Worm (Caenorhabditis elegans): Measurements from ENCODE around the gene clec-34.

clec-34 gene

ce11 chrV:16774428-16774827 lies 38.9 kb downstream of the clec-34 start:
- TF ChIP-seq nhr-25 (tag; optimal IDR thresholded peaks at IDR 0.05) (peak; percentile 34), aly-2 (tag; optimal IDR thresholded peaks at IDR 0.05) (no peak)

- TF ChIP-seq daf-12 (tag; optimal IDR thresholded peaks at IDR 0.05): no peak
- peak; percentile 33 for TF ChIP-seq nhr-25 (tag; optimal IDR thresholded peaks at IDR 0.05)
- TF ChIP-seq nhr-43 (tag; optimal IDR thresholded peaks at IDR 0.05; ENCODE audit: poor library complexity, severe bottlenecking): peak; percentile 14
- TF ChIP-seq ceh-9 (tag; optimal IDR thresholded peaks at IDR 0.05): no peak
- TF ChIP-seq elt-1 (tag; optimal IDR thresholded peaks at IDR 0.05): peak; percentile 47
Measured at ce11 chrV:16778540-16779280, 43.1 kb downstream of the clec-34 start.

- TF ChIP-seq lin-15B (tag; optimal IDR thresholded peaks at IDR 0.05) (no peak), elt-3 (tag; optimal IDR thresholded peaks at IDR 0.05) (no peak), tbx-2 (tag; optimal IDR thresholded peaks at IDR 0.05) (no peak), R02D3.7 (tag; optimal IDR thresholded peaks at IDR 0.05) (no peak), egl-27 (tag; optimal IDR thresholded peaks at IDR 0.05) (no peak)
Measured at ce11 chrV:16779281-16779597, 43.7 kb downstream of the clec-34 start.

- TF ChIP-seq ztf-11 (tag; optimal IDR thresholded peaks at IDR 0.05): no peak
- TF ChIP-seq ceh-28 (tag; optimal IDR thresholded peaks at IDR 0.05): no peak
- no peak for TF ChIP-seq hmg-11 (tag; optimal IDR thresholded peaks at IDR 0.05)
- no peak for TF ChIP-seq R02D3.7 (tag; optimal IDR thresholded peaks at IDR 0.05)
- TF ChIP-seq sea-2 (GFP tag; optimal IDR thresholded peaks at IDR 0.05): no peak
- no peak for TF ChIP-seq nhr-77 (tag; optimal IDR thresholded peaks at IDR 0.05)
- TF ChIP-seq unc-39 (tag; optimal IDR thresholded peaks at IDR 0.05): no peak
- TF ChIP-seq elt-1 (tag; optimal IDR thresholded peaks at IDR 0.05): no peak
- TF ChIP-seq mdl-1 (tag; optimal IDR thresholded peaks at IDR 0.05): no peak
- no peak for TF ChIP-seq nhr-28 (tag; optimal IDR thresholded peaks at IDR 0.05)
- no peak for TF ChIP-seq zag-1 (tag; optimal IDR thresholded peaks at IDR 0.05)
- TF ChIP-seq ceh-9 (tag; optimal IDR thresholded peaks at IDR 0.05): no peak
- no peak for TF ChIP-seq egl-5 (tag; optimal IDR thresholded peaks at IDR 0.05)
- TF ChIP-seq lin-39 (tag; optimal IDR thresholded peaks at IDR 0.05): no peak
- TF ChIP-seq ZK546.5 (tag; optimal IDR thresholded peaks at IDR 0.05): no peak
Measured at ce11 chrV:16779971-16780370, 44.4 kb downstream of the clec-34 start.

- TF ChIP-seq nhr-43 (tag; optimal IDR thresholded peaks at IDR 0.05; ENCODE audit: poor library complexity, severe bottlenecking): peak; percentile 18
- no peak for TF ChIP-seq nhr-28 (tag; optimal IDR thresholded peaks at IDR 0.05)
- peak; percentile 29 for TF ChIP-seq ama-1 (optimal IDR thresholded peaks at IDR 0.05)
- no peak for TF ChIP-seq ztf-11 (tag; optimal IDR thresholded peaks at IDR 0.05)
- TF ChIP-seq elt-3 (tag; optimal IDR thresholded peaks at IDR 0.05): no peak
- TF ChIP-seq hmg-11 (tag; optimal IDR thresholded peaks at IDR 0.05): no peak
- no peak for TF ChIP-seq skn-1 (tag; optimal IDR thresholded peaks at IDR 0.05)
- TF ChIP-seq nhr-23 (tag; optimal IDR thresholded peaks at IDR 0.05): peak; percentile 31
- TF ChIP-seq mml-1 (tag; optimal IDR thresholded peaks at IDR 0.05): no peak
- TF ChIP-seq fos-1 (tag; optimal IDR thresholded peaks at IDR 0.05): no peak
- TF ChIP-seq ceh-28 (tag; optimal IDR thresholded peaks at IDR 0.05): no peak
Measured at ce11 chrV:16780554-16780953, 45.0 kb downstream of the clec-34 start.

- TF ChIP-seq zag-1 (tag; optimal IDR thresholded peaks at IDR 0.05) (no peak), ztf-11 (tag; optimal IDR thresholded peaks at IDR 0.05) (no peak), pha-4 (tag; optimal IDR thresholded peaks at IDR 0.05) (no peak), R02D3.7 (tag; optimal IDR thresholded peaks at IDR 0.05) (no peak), mdl-1 (tag; optimal IDR thresholded peaks at IDR 0.05) (no peak), eor-1 (tag; optimal IDR thresholded peaks at IDR 0.05) (no peak), daf-12 (tag; optimal IDR thresholded peaks at IDR 0.05) (no peak), sea-2 (GFP tag; optimal IDR thresholded peaks at IDR 0.05) (no peak), nhr-11 (tag; optimal IDR thresholded peaks at IDR 0.05) (no peak), nfya-1 (tag; optimal IDR thresholded peaks at IDR 0.05; ENCODE audit: insufficient read depth) (no peak), nhr-77 (tag; optimal IDR thresholded peaks at IDR 0.05) (no peak), lsy-12 (tag; optimal IDR thresholded peaks at IDR 0.05) (no peak), fkh-2 (tag; optimal IDR thresholded peaks at IDR 0.05) (no peak), nhr-28 (tag; optimal IDR thresholded peaks at IDR 0.05) (no peak)
Measured at ce11 chrV:16781974-16782373, 46.4 kb downstream of the clec-34 start.

All from whole organism, L3 larva.